Worm (Caenorhabditis elegans) whole organism, late embryonic: ENCODE results near the gene F02E8.4.

ENCODE experiments used
- C38D4.7 ChIP-seq: fragments of 200-800 bp; sonication (Bioruptor generic); optimal IDR thresholded peaks from 2 replicates; lab custom pipeline; 2018; ENCODE audit warnings: mild to moderate bottlenecking, missing genetic modification characterization, moderate library complexity, missing compliant biosample characterization
- T23F11.4 ChIP-seq: fragments of 200-800 bp; sonication (Bioruptor generic); optimal IDR thresholded peaks from 2 replicates; lab custom pipeline; 2018; ENCODE audit warnings: mild to moderate bottlenecking, missing genetic modification characterization, missing compliant biosample characterization
- Y22D7AL.16 ChIP-seq: sonication (generic microtip); optimal IDR thresholded peaks from 2 replicates; lab custom pipeline; 2016; ENCODE audit warnings: missing genetic modification characterization, missing compliant biosample characterization
- ahr-1 ChIP-seq: sonication (generic microtip); optimal IDR thresholded peaks from 2 replicates; lab custom pipeline; 2016; ENCODE audit warnings: missing genetic modification characterization, missing compliant biosample characterization
- ama-1 ChIP-seq: fragments of 150-350 bp; optimal IDR thresholded peaks from 2 replicates; lab custom pipeline; 2014
- ceh-14 ChIP-seq: sonication (generic microtip); optimal IDR thresholded peaks from 2 replicates; lab custom pipeline; 2016; ENCODE audit warnings: missing genotype, missing genetic modification characterization, missing compliant biosample characterization
- ceh-19 ChIP-seq: fragments of 200-800 bp; sonication (Bioruptor generic); optimal IDR thresholded peaks from 2 replicates; lab custom pipeline; 2018; ENCODE audit warnings: mild to moderate bottlenecking, missing genetic modification characterization, missing compliant biosample characterization
- ceh-2 ChIP-seq: sonication (generic microtip); optimal IDR thresholded peaks from 2 replicates; lab custom pipeline; 2016; ENCODE audit warnings: missing genotype, missing genetic modification characterization, missing compliant biosample characterization
- ceh-9 ChIP-seq: sonication (generic microtip); optimal IDR thresholded peaks from 2 replicates; lab custom pipeline; 2016; ENCODE audit warnings: mild to moderate bottlenecking, missing genetic modification characterization, inconsistent platforms, missing compliant biosample characterization
- dmd-4 ChIP-seq: sonication (generic microtip); optimal IDR thresholded peaks from 2 replicates; lab custom pipeline; 2016; ENCODE audit warnings: borderline replicate concordance, missing genetic modification characterization, missing compliant biosample characterization
- dve-1 ChIP-seq: sonication (generic microtip); optimal IDR thresholded peaks from 2 replicates; lab custom pipeline; 2017; ENCODE audit warnings: antibody characterized with exemption, mild to moderate bottlenecking, missing genetic modification characterization, missing compliant biosample characterization
- elt-2 ChIP-seq: sonication (generic microtip); optimal IDR thresholded peaks from 2 replicates; lab custom pipeline; 2016; ENCODE audit warnings: missing genetic modification reagents, missing genetic modification characterization, missing compliant biosample characterization
- eyg-1 ChIP-seq: sonication (generic microtip); optimal IDR thresholded peaks from 2 replicates; lab custom pipeline; 2016; ENCODE audit warnings: missing genotype, missing genetic modification characterization, missing compliant biosample characterization
- fax-1 ChIP-seq: sonication (generic microtip); optimal IDR thresholded peaks from 2 replicates; lab custom pipeline; 2016; ENCODE audit warnings: missing genotype, missing genetic modification characterization, missing compliant biosample characterization
- fkh-10 ChIP-seq: fragments of 150-350 bp; optimal IDR thresholded peaks from 2 replicates; lab custom pipeline; 2014; ENCODE audit warnings: missing biosample characterization, missing genetic modification reagents, missing genetic modification characterization
- gmeb-2 ChIP-seq: sonication (generic microtip); optimal IDR thresholded peaks from 2 replicates; lab custom pipeline; 2016; ENCODE audit warnings: missing genetic modification characterization, inconsistent platforms, missing compliant biosample characterization
- hlh-13 ChIP-seq: fragments of 200-800 bp; sonication (Bioruptor generic); optimal IDR thresholded peaks from 2 replicates; lab custom pipeline; 2018; ENCODE audit warnings: mild to moderate bottlenecking, missing genetic modification characterization, missing compliant biosample characterization
- hlh-30 ChIP-seq: sonication (generic microtip); optimal IDR thresholded peaks from 2 replicates; lab custom pipeline; 2017; ENCODE audit warnings: antibody characterized with exemption, missing genetic modification characterization, missing compliant biosample characterization; ENCODE audit not compliant: insufficient read depth
- hlh-6 ChIP-seq: sonication (generic microtip); optimal IDR thresholded peaks from 2 replicates; lab custom pipeline; 2016; ENCODE audit warnings: missing genotype, missing genetic modification characterization, missing compliant biosample characterization
- hlh-8 ChIP-seq: sonication (generic microtip); optimal IDR thresholded peaks from 2 replicates; lab custom pipeline; 2016; ENCODE audit warnings: missing genotype, missing genetic modification characterization, missing compliant biosample characterization
- lin-11 ChIP-seq: fragments of 200-800 bp; sonication (Bioruptor generic); optimal IDR thresholded peaks from 2 replicates; lab custom pipeline; 2018; ENCODE audit warnings: mild to moderate bottlenecking, missing genetic modification characterization, missing compliant biosample characterization
- mec-3 ChIP-seq: sonication (generic microtip); optimal IDR thresholded peaks from 2 replicates; lab custom pipeline; 2016; ENCODE audit warnings: borderline replicate concordance, missing genetic modification characterization, missing compliant biosample characterization
- nfya-1 ChIP-seq: sonication (generic microtip); optimal IDR thresholded peaks from 2 replicates; lab custom pipeline; 2017; ENCODE audit warnings: missing genetic modification characterization, mild to moderate bottlenecking, missing compliant biosample characterization, antibody characterized with exemption, moderate library complexity
- nhr-232 ChIP-seq: sonication (generic microtip); optimal IDR thresholded peaks from 2 replicates; lab custom pipeline; 2016; ENCODE audit warnings: missing genetic modification characterization, missing compliant biosample characterization
- npax-4 ChIP-seq: sonication (generic microtip); optimal IDR thresholded peaks from 2 replicates; lab custom pipeline; 2016; ENCODE audit warnings: missing genetic modification characterization, missing compliant biosample characterization
- pat-9 ChIP-seq: fragments of 200-800 bp; sonication (Bioruptor generic); optimal IDR thresholded peaks from 2 replicates; lab custom pipeline; 2018; ENCODE audit warnings: mild to moderate bottlenecking, missing genetic modification characterization, moderate library complexity, missing compliant biosample characterization
- pax-1 ChIP-seq: fragments of 150-350 bp; optimal IDR thresholded peaks from 2 replicates; lab custom pipeline; 2014; ENCODE audit warnings: missing biosample characterization, missing genetic modification characterization
- pha-2 ChIP-seq: sonication (generic microtip); optimal IDR thresholded peaks from 2 replicates; lab custom pipeline; 2017; ENCODE audit warnings: mild to moderate bottlenecking, missing genetic modification characterization, missing compliant biosample characterization
- pros-1 ChIP-seq: fragments of 150-350 bp; optimal IDR thresholded peaks from 2 replicates; lab custom pipeline; 2014; ENCODE audit warnings: missing biosample characterization, missing genetic modification reagents, missing genetic modification characterization
- unc-42 ChIP-seq: sonication (generic microtip); optimal IDR thresholded peaks from 2 replicates; lab custom pipeline; 2016; ENCODE audit warnings: missing genotype, missing genetic modification characterization, missing compliant biosample characterization
- unc-86 ChIP-seq: sonication (generic microtip); optimal IDR thresholded peaks from 2 replicates; lab custom pipeline; 2016; ENCODE audit warnings: missing genetic modification characterization, missing compliant biosample characterization

The F02E8.4 gene

DNA sequence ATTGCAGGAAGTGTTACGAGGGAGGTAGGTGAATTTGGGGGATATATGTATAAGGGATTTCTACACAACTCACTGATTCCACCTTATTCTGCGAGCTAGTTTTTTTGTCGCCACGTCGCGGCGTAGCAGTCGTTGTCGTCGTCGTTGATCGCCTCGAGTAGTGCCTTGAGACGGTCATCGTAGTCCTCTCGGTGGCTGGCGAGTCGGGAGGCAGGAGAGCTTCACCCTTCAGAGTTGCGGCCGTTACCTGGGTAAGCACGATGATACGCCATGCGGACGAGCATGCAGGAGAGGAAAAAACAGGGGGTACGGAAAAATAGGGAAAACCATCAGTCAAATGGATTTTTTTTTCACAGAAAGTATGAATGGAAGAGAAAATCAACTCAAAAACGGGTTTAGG, 40.7 kb upstream of the F02E8.4 start:
- no peak for TF ChIP-seq eyg-1
- TF ChIP-seq hlh-13 (GFP tag; lab: Kevin White, UChicago), result no peak
- no peak for TF ChIP-seq dve-1 (tag; lab: Kevin White, UChicago)
- no peak for TF ChIP-seq ama-1 (lab: Kevin White, UChicago)
- no peak for TF ChIP-seq dmd-4 (tag; lab: Kevin White, UChicago)
- no peak for TF ChIP-seq nhr-232 (tag; lab: Kevin White, UChicago)
- TF ChIP-seq mec-3 (tag; lab: Kevin White, UChicago), result no peak
- TF ChIP-seq ceh-2 (tag; lab: Kevin White, UChicago), result no peak
- TF ChIP-seq Y22D7AL.16 (tag; lab: Kevin White, UChicago), result no peak
- no peak for TF ChIP-seq hlh-30 (tag; lab: Kevin White, UChicago)
- no peak for TF ChIP-seq unc-42 (tag; lab: Kevin White, UChicago)
- TF ChIP-seq, all 69 proteins: peak for 0

ce11 chrX:4415289-4415688, 38.6 kb upstream of the F02E8.4 start:
- TF ChIP-seq nhr-232 (tag; lab: Kevin White, UChicago), result no peak
- TF ChIP-seq nfya-1 (tag; lab: Kevin White, UChicago), result no peak
- no peak for TF ChIP-seq ama-1 (lab: Kevin White, UChicago)
- TF ChIP-seq unc-42 (tag; lab: Kevin White, UChicago), result peak; percentile 65
- no peak for TF ChIP-seq ceh-19 (GFP tag; lab: Kevin White, UChicago)

- TF ChIP-seq fkh-10 (GFP tag; lab: Kevin White, UChicago), result no peak
- TF ChIP-seq pha-2 (tag; lab: Kevin White, UChicago), result no peak
- no peak for TF ChIP-seq hlh-30 (tag; lab: Kevin White, UChicago)
- TF ChIP-seq hlh-6, result no peak
- no peak for TF ChIP-seq npax-4 (tag; lab: Kevin White, UChicago)
- no peak for TF ChIP-seq lin-11
- TF ChIP-seq elt-2 (tag; lab: Kevin White, UChicago), result no peak
- TF ChIP-seq pat-9 (tag; lab: Kevin White, UChicago), result no peak
- TF ChIP-seq T23F11.4 (GFP tag; lab: Kevin White, UChicago), result no peak
- TF ChIP-seq gmeb-2 (tag; lab: Kevin White, UChicago), result no peak
- no peak for TF ChIP-seq ceh-9
- no peak for TF ChIP-seq ceh-19 (GFP tag; lab: Kevin White, UChicago)
Observed at ce11 chrX:4418751-4419150, 35.2 kb upstream of the F02E8.4 start, which contains the start of gene dop-1. dop-1 (minus strand) TSS chrX:4418851.

DNA sequence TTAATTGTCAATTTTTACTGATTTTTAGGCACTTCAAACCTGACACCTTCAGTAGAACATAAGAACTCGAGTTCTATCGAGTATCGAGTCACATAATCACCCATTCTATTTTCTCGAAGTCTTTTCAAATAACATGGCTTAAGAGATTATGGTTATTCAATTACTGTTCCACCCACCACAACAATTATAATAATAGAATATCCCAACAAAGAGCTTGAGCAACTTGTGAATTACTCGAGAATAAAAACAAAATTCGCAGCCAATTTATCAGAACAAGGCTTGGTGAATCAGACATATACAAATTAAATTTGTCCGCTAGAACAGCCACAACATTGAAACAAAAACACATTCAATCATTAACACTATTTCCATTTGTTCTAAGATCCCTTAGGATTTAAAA, 29.7 kb upstream of the F02E8.4 start:
- peak; percentile 86 for TF ChIP-seq unc-42 (tag; lab: Kevin White, UChicago)
- TF ChIP-seq gmeb-2 (tag; lab: Kevin White, UChicago), result no peak
- TF ChIP-seq hlh-8 (tag; lab: Kevin White, UChicago), result no peak
- no peak for TF ChIP-seq pax-1 (tag; lab: Kevin White, UChicago)
- TF ChIP-seq fax-1 (tag; lab: Kevin White, UChicago), result no peak
- no peak for TF ChIP-seq ahr-1 (tag; lab: Kevin White, UChicago)
- TF ChIP-seq, all 69 proteins: peak for 1

ce11 chrX:4426496-4426895, 27.4 kb upstream of the F02E8.4 start:
- TF ChIP-seq pros-1 (tag; lab: Kevin White, UChicago) (no peak), unc-42 (tag; lab: Kevin White, UChicago) (peak; percentile 65)
- TF ChIP-seq, all 69 proteins: peak for 1

- TF ChIP-seq ceh-2 (tag; lab: Kevin White, UChicago) (no peak), C38D4.7 (GFP tag; lab: Kevin White, UChicago) (no peak), unc-86 (tag; lab: Kevin White, UChicago) (no peak), ceh-14 (tag; lab: Kevin White, UChicago) (no peak)
Observed at ce11 chrX:4427387-4427786, 26.5 kb upstream of the F02E8.4 start.
